Fruit fly (Drosophila melanogaster) whole organism, adult: ENCODE measurements around the gene CG43680.

Experiments used
- CG14711 ChIP-seq: fragments of 200-800 bp; sonication (Bioruptor generic); optimal IDR thresholded peaks from 2 replicates; lab custom pipeline; 2018; ENCODE audit warnings: missing biosample characterization, mild to moderate bottlenecking, missing genetic modification characterization, moderate library complexity
- CG1620 ChIP-seq: fragments of 200-800 bp; sonication (Bioruptor generic); optimal IDR thresholded peaks from 2 replicates; lab custom pipeline; 2016; ENCODE audit warnings: missing biosample characterization, missing genetic modification characterization
- CG5204 ChIP-seq: fragments of 200-800 bp; sonication (Bioruptor generic); optimal IDR thresholded peaks from 2 replicates; lab custom pipeline; 2016; ENCODE audit warnings: missing biosample characterization, missing genetic modification characterization
- Mnt ChIP-seq: fragments of 200-800 bp; sonication (Bioruptor generic); optimal IDR thresholded peaks from 2 replicates; lab custom pipeline; 2016; ENCODE audit warnings: missing biosample characterization, mild to moderate bottlenecking, missing genetic modification characterization
- cnc ChIP-seq, 2 experiments: fragments of >200 bp; optimal IDR thresholded peaks; 2 replicates each; lab custom pipeline; 2017
- kay ChIP-seq: fragments of 200-800 bp; sonication (Bioruptor generic); peaks from one replicate; lab custom pipeline; 2016; ENCODE audit warnings: missing biosample characterization, missing genetic modification characterization, borderline replicate concordance
- ovo ChIP-seq: fragments of 200-800 bp; sonication (Bioruptor generic); optimal IDR thresholded peaks from 2 replicates; lab custom pipeline; 2016; ENCODE audit warnings: missing biosample characterization, missing genetic modification characterization

dm6 chr3L:15045114-15045513, 8.0 kb downstream of the CG43680 start:
- no peak for TF ChIP-seq cnc (optimal IDR thresholded peaks at IDR 0.05; lab: Kevin White, UChicago)
- no peak for TF ChIP-seq kay (GFP tag; lab: Kevin White, UChicago)
- no peak for TF ChIP-seq CG5204
- TF ChIP-seq CG14711 (tag; lab: Kevin White, UChicago), result no peak
- TF ChIP-seq CG1620 (GFP tag; lab: Kevin White, UChicago), result no peak
- TF ChIP-seq ovo (GFP tag; lab: Kevin White, UChicago), result no peak
- no peak for TF ChIP-seq Mnt (GFP tag; lab: Kevin White, UChicago)
